Worm (Caenorhabditis elegans): ENCODE data around the gene Y14H12A.2.

The Y14H12A.2 gene

ce11 chrII:3952967-3953366 lies 36.5 kb downstream of the Y14H12A.2 start:
- TF ChIP-seq pqm-1 (tag; optimal IDR thresholded peaks at IDR 0.05), result peak; percentile 30
- no peak for TF ChIP-seq ceh-16 (tag; optimal IDR thresholded peaks at IDR 0.05)
- peak; percentile 69 for TF ChIP-seq elt-2 (tag; optimal IDR thresholded peaks at IDR 0.05)
- no peak for TF ChIP-seq lin-15B (tag; optimal IDR thresholded peaks at IDR 0.05)
- TF ChIP-seq sea-2 (GFP tag; optimal IDR thresholded peaks at IDR 0.05), result no peak
- no peak for TF ChIP-seq nhr-12 (tag; optimal IDR thresholded peaks at IDR 0.05)
- no peak for TF ChIP-seq R02D3.7 (tag; optimal IDR thresholded peaks at IDR 0.05)
- TF ChIP-seq unc-39 (tag; optimal IDR thresholded peaks at IDR 0.05), result no peak
- no peak for TF ChIP-seq eor-1 (tag; optimal IDR thresholded peaks at IDR 0.05)
- TF ChIP-seq egl-27 (tag; optimal IDR thresholded peaks at IDR 0.05), result no peak
- peak; percentile 30 for TF ChIP-seq pha-4 (tag; optimal IDR thresholded peaks at IDR 0.05)
- no peak for TF ChIP-seq elt-3 (tag; optimal IDR thresholded peaks at IDR 0.05)
- TF ChIP-seq ceh-9 (tag; optimal IDR thresholded peaks at IDR 0.05), result no peak
- no peak for TF ChIP-seq skn-1 (tag; optimal IDR thresholded peaks at IDR 0.05)
- TF ChIP-seq lsy-12 (tag; optimal IDR thresholded peaks at IDR 0.05), result no peak
- no peak for TF ChIP-seq elt-1 (tag; optimal IDR thresholded peaks at IDR 0.05)
- TF ChIP-seq tbx-2 (tag; optimal IDR thresholded peaks at IDR 0.05), result no peak
- no peak for TF ChIP-seq ZK546.5 (tag; optimal IDR thresholded peaks at IDR 0.05)
- no peak for TF ChIP-seq fkh-10 (GFP tag; optimal IDR thresholded peaks at IDR 0.05)
- peak; percentile 63 for TF ChIP-seq egl-5 (tag; optimal IDR thresholded peaks at IDR 0.05)

ce11 chrII:3952368-3952767 lies 37.1 kb downstream of the Y14H12A.2 start:
- no peak for TF ChIP-seq nhr-77 (tag; optimal IDR thresholded peaks at IDR 0.05)

- TF ChIP-seq nhr-23 (tag; optimal IDR thresholded peaks at IDR 0.05) (peak; percentile 62), elt-1 (tag; optimal IDR thresholded peaks at IDR 0.05) (peak; percentile 55), ztf-11 (tag; optimal IDR thresholded peaks at IDR 0.05) (no peak), pha-4 (tag; optimal IDR thresholded peaks at IDR 0.05) (peak; percentile 72), nhr-25 (tag; optimal IDR thresholded peaks at IDR 0.05) (peak; percentile 54), elt-3 (tag; optimal IDR thresholded peaks at IDR 0.05) (no peak), nfya-1 (tag; optimal IDR thresholded peaks at IDR 0.05; ENCODE audit: insufficient read depth) (peak; percentile 40)
Observed at ce11 chrII:3951354-3951753, 38.1 kb downstream of the Y14H12A.2 start.

DNA sequence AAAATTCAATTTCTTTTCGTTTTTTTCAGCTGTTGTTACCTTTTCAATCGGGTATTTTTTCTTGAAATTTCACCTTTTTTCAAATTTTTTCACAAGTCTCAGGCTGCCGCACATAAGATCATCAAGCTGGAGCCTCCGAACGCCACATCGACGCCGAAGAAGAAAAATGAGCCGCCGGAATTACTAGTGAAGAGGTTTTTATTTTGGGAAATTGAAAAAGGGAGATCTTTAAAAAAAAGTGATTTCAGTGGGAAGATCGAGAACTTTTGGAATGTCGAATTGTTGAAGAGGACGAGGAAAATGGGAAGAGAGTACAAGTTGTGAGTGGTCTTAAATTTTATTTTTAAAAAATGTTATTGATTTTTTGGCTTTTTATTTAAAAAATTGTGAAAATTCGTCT lies 39.4 kb downstream of the Y14H12A.2 start, which contains the start of gene sea-2:
TSS of gene sea-2 (plus strand) at position 301 of the 400 bp plus-strand sequence.
- TF ChIP-seq ZK546.5 (tag; optimal IDR thresholded peaks at IDR 0.05), result no peak

ce11 chrII:3948507-3948906 lies 41.0 kb downstream of the Y14H12A.2 start:
- TF ChIP-seq pha-4 (tag; optimal IDR thresholded peaks at IDR 0.05), result no peak
- no peak for TF ChIP-seq R02D3.7 (tag; optimal IDR thresholded peaks at IDR 0.05)
- TF ChIP-seq fkh-10 (GFP tag; optimal IDR thresholded peaks at IDR 0.05), result no peak
- no peak for TF ChIP-seq nhr-43 (tag; optimal IDR thresholded peaks at IDR 0.05; ENCODE audit: poor library complexity, severe bottlenecking)
- no peak for TF ChIP-seq fos-1 (tag; optimal IDR thresholded peaks at IDR 0.05)
- TF ChIP-seq nfya-1 (tag; optimal IDR thresholded peaks at IDR 0.05; ENCODE audit: insufficient read depth), result peak; percentile 35
- TF ChIP-seq unc-39 (tag; optimal IDR thresholded peaks at IDR 0.05), result no peak
- no peak for TF ChIP-seq mml-1 (tag; optimal IDR thresholded peaks at IDR 0.05)
- TF ChIP-seq lin-39 (tag; optimal IDR thresholded peaks at IDR 0.05), result peak; percentile 28
- TF ChIP-seq aly-2 (tag; optimal IDR thresholded peaks at IDR 0.05), result no peak
- TF ChIP-seq hmg-11 (tag; optimal IDR thresholded peaks at IDR 0.05), result peak; percentile 15

ce11 chrII:3947404-3947803 lies 42.1 kb downstream of the Y14H12A.2 start:
- TF ChIP-seq nhr-67 (tag; optimal IDR thresholded peaks at IDR 0.05), result no peak
- TF ChIP-seq nfya-1 (tag; optimal IDR thresholded peaks at IDR 0.05; ENCODE audit: insufficient read depth), result peak; percentile 83

All from whole organism, L3 larva.